Worm (Caenorhabditis elegans) whole organism, L4/young adult: ENCODE data around the gene C49C3.7.

ENCODE experiments used
- W03F9.2 ChIP-seq: fragments of 150-350 bp; optimal IDR thresholded peaks from 2 replicates; lab custom pipeline; 2014; ENCODE audit warnings: missing biosample characterization, missing genetic modification characterization
- him-1 ChIP-seq: sonication (generic microtip); optimal IDR thresholded peaks from 2 replicates; lab custom pipeline; 2016; ENCODE audit warnings: missing genotype, missing genetic modification reagents, missing genetic modification characterization, missing compliant biosample characterization

- no peak for TF ChIP-seq him-1 (tag; lab: Kevin White, UChicago)
- TF ChIP-seq W03F9.2: no peak
These were observed 28.8 kb downstream of the C49C3.7 start, which contains the start of gene clec-202 for ce11 chrIV:17361143-17361542.
